Worm (Caenorhabditis elegans) whole organism, L2 larva: ENCODE data around the gene lips-6.

Experiments used
- aly-2 ChIP-seq: fragments of 150-350 bp; optimal IDR thresholded peaks from 2 replicates; lab custom pipeline; 2014; ENCODE audit warnings: missing biosample characterization, missing genetic modification characterization
- ama-1 ChIP-seq: fragments of 150-350 bp; optimal IDR thresholded peaks from 2 replicates; lab custom pipeline; 2018; ENCODE audit warnings: inconsistent platforms
- ceh-16 ChIP-seq: fragments of 150-350 bp; optimal IDR thresholded peaks from 2 replicates; lab custom pipeline; 2014; ENCODE audit warnings: missing biosample characterization, missing genetic modification characterization
- ceh-82 ChIP-seq: fragments of 150-350 bp; optimal IDR thresholded peaks from 2 replicates; lab custom pipeline; 2014; ENCODE audit warnings: missing biosample characterization, missing genetic modification characterization
- lin-11 ChIP-seq: fragments of 150-350 bp; sonication (generic microtip); optimal IDR thresholded peaks from 2 replicates; lab custom pipeline; 2014; ENCODE audit warnings: missing biosample characterization, missing genetic modification characterization, inconsistent platforms, mixed read lengths
- lin-13 ChIP-seq: fragments of 150-350 bp; optimal IDR thresholded peaks from 2 replicates; lab custom pipeline; 2014; ENCODE audit warnings: missing biosample characterization, missing genetic modification reagents, missing genetic modification characterization
- nhr-11 ChIP-seq: fragments of 150-350 bp; optimal IDR thresholded peaks from 2 replicates; lab custom pipeline; 2014; ENCODE audit warnings: missing biosample characterization, missing genetic modification characterization
- nhr-21 ChIP-seq: fragments of 150-350 bp; optimal IDR thresholded peaks from 2 replicates; lab custom pipeline; 2014; ENCODE audit warnings: missing biosample characterization, missing genetic modification characterization
- nhr-25 ChIP-seq: fragments of 150-350 bp; sonication (generic microtip); optimal IDR thresholded peaks from 3 replicates; lab custom pipeline; 2014; ENCODE audit warnings: missing biosample characterization, missing genetic modification characterization
- skn-1 ChIP-seq: sonication (generic microtip); optimal IDR thresholded peaks from 2 replicates; lab custom pipeline; 2017; ENCODE audit warnings: missing biosample characterization, missing genetic modification characterization
- snpc-4 ChIP-seq: fragments of 150-350 bp; optimal IDR thresholded peaks from 2 replicates; lab custom pipeline; 2014; ENCODE audit warnings: missing biosample characterization, missing genetic modification characterization
- unc-62 ChIP-seq: fragments of 150-350 bp; optimal IDR thresholded peaks from 2 replicates; lab custom pipeline; 2014; ENCODE audit warnings: missing biosample characterization, missing genetic modification reagents, missing genetic modification characterization
- zag-1 ChIP-seq: fragments of 150-350 bp; optimal IDR thresholded peaks from 2 replicates; lab custom pipeline; 2014; ENCODE audit warnings: missing biosample characterization, missing genetic modification characterization
- ztf-11 ChIP-seq: sonication (generic microtip); optimal IDR thresholded peaks from 2 replicates; lab custom pipeline; 2017; ENCODE audit warnings: missing biosample characterization, missing genetic modification characterization

DNA sequence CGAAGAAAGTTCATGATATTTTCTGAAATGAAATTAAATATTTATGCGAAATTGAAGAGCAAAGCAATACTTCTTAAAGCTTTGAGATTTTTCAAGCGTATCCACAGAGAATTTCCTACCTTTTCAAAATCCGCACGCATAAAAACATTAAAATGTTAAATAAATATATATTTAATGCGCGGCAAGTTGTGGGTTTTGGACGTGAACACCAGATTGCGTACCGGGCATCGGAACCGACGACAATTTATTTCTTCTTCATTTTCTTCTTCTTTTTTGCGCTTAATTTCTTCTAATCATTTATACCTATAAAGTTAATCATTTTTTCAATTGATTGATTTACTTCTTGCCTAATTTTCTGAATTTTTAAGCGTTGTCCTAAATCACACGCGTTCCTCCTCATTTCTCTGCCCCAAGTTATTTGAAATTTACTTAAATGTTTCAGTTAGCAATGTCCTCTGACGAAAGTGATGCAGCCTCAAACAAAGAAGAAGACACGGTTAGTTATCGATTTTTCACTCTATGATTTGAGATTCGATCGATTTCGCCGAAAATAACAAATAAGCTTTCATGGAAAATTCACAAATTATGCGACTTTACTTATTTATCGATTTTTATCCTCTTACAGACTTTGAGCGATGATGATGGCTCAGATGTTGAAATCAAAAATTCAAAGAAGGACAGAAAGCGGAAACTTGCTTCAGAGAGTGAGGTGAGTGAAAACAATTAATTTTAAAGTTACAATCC is 35.7 kb upstream of the lips-6 start, which contains the start of the genes bre-5 and spt-5:
- TF ChIP-seq ceh-82 (tag; lab: Kevin White, UChicago) = no peak
- no peak for TF ChIP-seq ceh-16 (tag; lab: Kevin White, UChicago)
- no peak for TF ChIP-seq nhr-25 (tag; lab: Kevin White, UChicago)
- TF ChIP-seq ama-1 = no peak
- no peak for TF ChIP-seq aly-2 (tag; lab: Kevin White, UChicago)
- TF ChIP-seq unc-62 = no peak
- no peak for TF ChIP-seq nhr-21 (tag; lab: Kevin White, UChicago)
- no peak for TF ChIP-seq nhr-11 (tag; lab: Kevin White, UChicago)
- no peak for TF ChIP-seq zag-1 (tag; lab: Kevin White, UChicago)
- TF ChIP-seq ztf-11 (tag; lab: Kevin White, UChicago) = no peak
- no peak for TF ChIP-seq lin-13 (GFP tag; lab: Kevin White, UChicago)
- TF ChIP-seq skn-1 (tag; lab: Kevin White, UChicago) = no peak
- no peak for TF ChIP-seq snpc-4 (tag; lab: Kevin White, UChicago)
- TF ChIP-seq lin-11 (tag; lab: Kevin White, UChicago) = no peak
